Fruit fly (Drosophila melanogaster) whole organism, embryonic: ENCODE measurements around the gene CG17187.

Source experiments
- Abd-B ChIP-seq: fragments of 200-800 bp; sonication (Bioruptor generic); optimal IDR thresholded peaks from 2 replicates; lab custom pipeline; 2018; ENCODE audit warnings: missing biosample characterization, mild to moderate bottlenecking, missing genetic modification characterization, moderate library complexity
- Asciz ChIP-seq: fragments of 200-800 bp; sonication (Bioruptor generic); optimal IDR thresholded peaks from 2 replicates; lab custom pipeline; 2017; ENCODE audit warnings: missing biosample characterization, mild to moderate bottlenecking, missing genetic modification characterization, missing genetic modification reagents
- CG10267 ChIP-seq: fragments of 200-800 bp; sonication (Bioruptor generic); optimal IDR thresholded peaks from 2 replicates; lab custom pipeline; 2018; ENCODE audit warnings: missing biosample characterization, mild to moderate bottlenecking, missing genetic modification characterization, moderate library complexity
- CG12299 ChIP-seq: fragments of 200-800 bp; sonication (Bioruptor generic); optimal IDR thresholded peaks from 2 replicates; lab custom pipeline; 2018; ENCODE audit warnings: missing biosample characterization, mild to moderate bottlenecking, missing genetic modification characterization
- CG13296 ChIP-seq: fragments of 200-800 bp; sonication (Bioruptor generic); optimal IDR thresholded peaks from 3 replicates; lab custom pipeline; 2018; ENCODE audit warnings: missing biosample characterization, mild to moderate bottlenecking, missing genetic modification characterization
- CG15696 ChIP-seq: fragments of 200-800 bp; sonication (Bioruptor generic); optimal IDR thresholded peaks from 2 replicates; lab custom pipeline; 2019; ENCODE audit warnings: missing biosample characterization, mild to moderate bottlenecking, missing genetic modification characterization, moderate library complexity
- CG16813 ChIP-seq: fragments of 200-800 bp; sonication (Bioruptor generic); IDR thresholded peaks from 3 replicates; pipeline ENCODE4 v1.3.6; 2022; ENCODE audit warnings: missing biosample characterization, missing genetic modification characterization; ENCODE audit not compliant: partially characterized antibody
- CG16815 ChIP-seq: fragments of 200-800 bp; sonication (Bioruptor generic); optimal IDR thresholded peaks from 3 replicates; lab custom pipeline; 2017; ENCODE audit warnings: missing biosample characterization, mild to moderate bottlenecking, missing genetic modification characterization
- CG16863 ChIP-seq: fragments of 200-800 bp; sonication (Bioruptor generic); optimal IDR thresholded peaks from 3 replicates; lab custom pipeline; 2016; ENCODE audit warnings: missing biosample characterization, missing genetic modification characterization
- CG17359 ChIP-seq: fragments of 200-800 bp; sonication (Bioruptor generic); optimal IDR thresholded peaks from 3 replicates; lab custom pipeline; 2018; ENCODE audit warnings: missing biosample characterization, mild to moderate bottlenecking, missing genetic modification characterization, moderate library complexity
- CG17568 ChIP-seq: fragments of 200-800 bp; sonication (Bioruptor generic); optimal IDR thresholded peaks from 2 replicates; lab custom pipeline; 2018; ENCODE audit warnings: missing biosample characterization, mild to moderate bottlenecking, missing genetic modification characterization, moderate library complexity
- CG2129 ChIP-seq: fragments of 200-800 bp; sonication (Bioruptor generic); IDR thresholded peaks from 2 replicates; pipeline ENCODE4 v1.3.6; 2022; ENCODE audit warnings: missing biosample characterization, missing genetic modification characterization; ENCODE audit not compliant: partially characterized antibody
- CG30431 ChIP-seq: fragments of 200-800 bp; sonication (Bioruptor generic); optimal IDR thresholded peaks from 2 replicates; lab custom pipeline; 2017; ENCODE audit warnings: missing biosample characterization, missing genetic modification characterization
- CG31224 ChIP-seq: fragments of 200-800 bp; sonication (Bioruptor generic); IDR thresholded peaks from 2 replicates; pipeline ENCODE4 v1.3.6; 2022; ENCODE audit warnings: missing biosample characterization, missing genetic modification characterization
- CG3847 ChIP-seq: fragments of 200-800 bp; sonication (Bioruptor generic); IDR thresholded peaks from 2 replicates; pipeline ENCODE4 v1.3.6; 2022; ENCODE audit warnings: missing biosample characterization, missing genetic modification characterization
- CG42726 ChIP-seq: fragments of 200-800 bp; sonication (Bioruptor generic); IDR thresholded peaks from 2 replicates; pipeline ENCODE4 v1.3.6; 2022; ENCODE audit warnings: missing biosample characterization, missing genetic modification characterization; ENCODE audit not compliant: partially characterized antibody
- CG43689 ChIP-seq: fragments of 200-800 bp; sonication (Bioruptor generic); IDR thresholded peaks from 2 replicates; pipeline ENCODE4 v1.3.6; 2022; ENCODE audit warnings: missing biosample characterization, missing genetic modification characterization
- CG4707 ChIP-seq: fragments of 200-800 bp; sonication (Bioruptor generic); optimal IDR thresholded peaks from 2 replicates; lab custom pipeline; 2018; ENCODE audit warnings: missing biosample characterization, mild to moderate bottlenecking, missing genetic modification characterization, moderate library complexity
- CG5245 ChIP-seq: fragments of 200-800 bp; sonication (Bioruptor generic); optimal IDR thresholded peaks from 3 replicates; lab custom pipeline; 2016; ENCODE audit warnings: missing biosample characterization, missing genetic modification characterization
- CG6813 ChIP-seq: fragments of 200-800 bp; sonication (Bioruptor generic); optimal IDR thresholded peaks from 2 replicates; lab custom pipeline; 2017; ENCODE audit warnings: missing biosample characterization, missing genetic modification characterization, mild to moderate bottlenecking, moderate library complexity, missing genetic modification reagents
- CG7987 ChIP-seq: fragments of 200-800 bp; sonication (Bioruptor generic); optimal IDR thresholded peaks from 2 replicates; lab custom pipeline; 2018; ENCODE audit warnings: missing biosample characterization, mild to moderate bottlenecking, missing genetic modification characterization, moderate library complexity
- Ets97D ChIP-seq: fragments of 200-800 bp; sonication (Bioruptor generic); optimal IDR thresholded peaks from 3 replicates; lab custom pipeline; 2016; ENCODE audit warnings: missing biosample characterization, missing genetic modification characterization
- Fer3 ChIP-seq: fragments of 200-800 bp; sonication (Bioruptor generic); optimal IDR thresholded peaks from 2 replicates; lab custom pipeline; 2018; ENCODE audit warnings: missing biosample characterization, mild to moderate bottlenecking, missing genetic modification characterization, moderate library complexity
- Jarid2 ChIP-seq: fragments of 200-800 bp; sonication (Bioruptor generic); optimal IDR thresholded peaks from 3 replicates; lab custom pipeline; 2017; ENCODE audit warnings: mild to moderate bottlenecking, missing biosample characterization, missing genetic modification reagents, missing genetic modification characterization
- Med ChIP-seq: fragments of 200-800 bp; sonication (Bioruptor generic); peaks from one replicate; lab custom pipeline; 2016; ENCODE audit warnings: missing biosample characterization, missing genetic modification characterization, mild to moderate bottlenecking, inconsistent platforms, moderate library complexity
- Meics ChIP-seq: fragments of 200-800 bp; sonication (Bioruptor generic); optimal IDR thresholded peaks from 2 replicates; lab custom pipeline; 2017; ENCODE audit warnings: missing biosample characterization, mild to moderate bottlenecking, missing genetic modification characterization
- NK7.1 ChIP-seq: fragments of 200-800 bp; sonication (Bioruptor generic); optimal IDR thresholded peaks from 3 replicates; lab custom pipeline; 2016; ENCODE audit warnings: missing biosample characterization, missing genetic modification characterization
- Rx ChIP-seq: fragments of 200-800 bp; sonication (Bioruptor generic); IDR thresholded peaks from 2 replicates; pipeline ENCODE4 v1.3.6; 2022; ENCODE audit warnings: missing biosample characterization, missing genetic modification characterization
- Stat92E ChIP-seq, 3 experiments: fragments of >200 bp in 2 of 3; fragments of 200-800 bp in 1 of 3; sonication (Bioruptor generic) in 1 of 3; optimal IDR thresholded peaks; 2 replicates each; lab custom pipeline; 2017 to 2019; ENCODE audit warnings: missing biosample characterization in 3 of 3, missing genetic modification characterization in 3 of 3, mild to moderate bottlenecking in 1 of 3, moderate library complexity in 1 of 3
- Usf ChIP-seq: fragments of 200-800 bp; sonication (Bioruptor generic); optimal IDR thresholded peaks from 2 replicates; lab custom pipeline; 2017; ENCODE audit warnings: missing genotype, missing biosample characterization, missing genetic modification characterization
- al ChIP-seq: fragments of 200-800 bp; sonication (Bioruptor generic); IDR thresholded peaks from 2 replicates; pipeline ENCODE4 v1.3.6; 2022; ENCODE audit warnings: missing biosample characterization, missing genetic modification characterization
- bcd ChIP-seq: fragments of 200-800 bp; sonication (Bioruptor generic); optimal IDR thresholded peaks from 2 replicates; lab custom pipeline; 2017; ENCODE audit warnings: missing biosample characterization, mild to moderate bottlenecking, missing genetic modification characterization
- chm ChIP-seq: fragments of 200-800 bp; sonication (Bioruptor generic); IDR thresholded peaks from 2 replicates; pipeline ENCODE4 v1.3.6; 2022; ENCODE audit warnings: missing biosample characterization, missing genetic modification characterization
- da ChIP-seq: fragments of 200-800 bp; sonication (Bioruptor generic); optimal IDR thresholded peaks from 2 replicates; lab custom pipeline; 2016; ENCODE audit warnings: missing biosample characterization, missing genetic modification characterization
- dmrt11E ChIP-seq: fragments of 200-800 bp; sonication (Bioruptor generic); optimal IDR thresholded peaks from 3 replicates; lab custom pipeline; 2018; ENCODE audit warnings: missing biosample characterization, mild to moderate bottlenecking, missing genetic modification characterization, moderate library complexity
- dysf ChIP-seq: fragments of 200-800 bp; sonication (Bioruptor generic); IDR thresholded peaks from 3 replicates; pipeline ENCODE4 v1.3.6; 2022; ENCODE audit warnings: missing biosample characterization, missing genetic modification characterization
- eve ChIP-seq, 2 experiments: fragments of >200 bp; optimal IDR thresholded peaks; 2 replicates each; lab custom pipeline; 2017; ENCODE audit warnings: missing biosample characterization in 2 of 2, missing genetic modification characterization in 2 of 2
- inv ChIP-seq: fragments of 200-800 bp; sonication (Bioruptor generic); IDR thresholded peaks from 2 replicates; pipeline ENCODE4 v1.3.6; 2022; ENCODE audit warnings: missing biosample characterization, missing genetic modification characterization; ENCODE audit not compliant: partially characterized antibody
- mld ChIP-seq: fragments of 200-800 bp; sonication (Bioruptor generic); IDR thresholded peaks from 3 replicates; pipeline ENCODE4 v1.3.6; 2022; ENCODE audit warnings: missing biosample characterization, missing genetic modification characterization; ENCODE audit not compliant: partially characterized antibody
- pros ChIP-seq: fragments of 200-800 bp; sonication (Bioruptor generic); optimal IDR thresholded peaks from 3 replicates; lab custom pipeline; 2019; ENCODE audit warnings: missing biosample characterization, mild to moderate bottlenecking, missing genetic modification characterization, moderate library complexity
- psq ChIP-seq: fragments of 200-800 bp; sonication (Bioruptor generic); optimal IDR thresholded peaks from 2 replicates; lab custom pipeline; 2017; ENCODE audit warnings: missing biosample characterization, missing genetic modification characterization
- scrt ChIP-seq: fragments of 200-800 bp; sonication (Bioruptor generic); optimal IDR thresholded peaks from 2 replicates; lab custom pipeline; 2018; ENCODE audit warnings: missing biosample characterization, mild to moderate bottlenecking, missing genetic modification characterization, moderate library complexity
- sd ChIP-seq: fragments of 200-800 bp; sonication (Bioruptor generic); optimal IDR thresholded peaks from 3 replicates; lab custom pipeline; 2018; ENCODE audit warnings: missing biosample characterization, mild to moderate bottlenecking, missing genetic modification characterization, moderate library complexity
- shn ChIP-seq: fragments of 200-800 bp; sonication (Bioruptor generic); optimal IDR thresholded peaks from 3 replicates; lab custom pipeline; 2016; ENCODE audit warnings: missing biosample characterization, missing genetic modification characterization
- sna ChIP-seq: fragments of 200-800 bp; sonication (Bioruptor generic); IDR thresholded peaks from 2 replicates; pipeline ENCODE4 v1.3.6; 2022; ENCODE audit warnings: missing biosample characterization, missing genetic modification characterization; ENCODE audit not compliant: partially characterized antibody
- sob ChIP-seq: fragments of 200-800 bp; sonication (Bioruptor generic); IDR thresholded peaks from 2 replicates; pipeline ENCODE4 v1.3.6; 2022; ENCODE audit warnings: missing biosample characterization, missing genetic modification characterization
- z ChIP-seq: fragments of 200-800 bp; sonication (Bioruptor generic); IDR thresholded peaks from 3 replicates; pipeline ENCODE4 v1.3.6; 2022; ENCODE audit warnings: missing biosample characterization, missing genetic modification characterization
- zen ChIP-seq: fragments of 200-800 bp; sonication (Bioruptor generic); optimal IDR thresholded peaks from 3 replicates; lab custom pipeline; 2018; ENCODE audit warnings: missing biosample characterization, mild to moderate bottlenecking, missing genetic modification characterization, moderate library complexity

The CG17187 gene

dm6 chr3R:11196648-11197388 lies 34.9 kb downstream of the CG17187 start (continued):
- TF ChIP-seq shn (GFP tag; lab: Kevin White, UChicago), result peak; percentile 82
- TF ChIP-seq CG16863 (GFP tag; lab: Kevin White, UChicago), result peak; percentile 88
- peak; percentile 97 for TF ChIP-seq CG12299 (tag; lab: Kevin White, UChicago)
- peak; percentile 96 for TF ChIP-seq zen
- no peak for TF ChIP-seq CG42726 (GFP tag; lab: Robert Waterston, UW)
- TF ChIP-seq CG2129 (GFP tag; lab: Robert Waterston, UW), result no peak
- TF ChIP-seq sd, result peak; percentile 94
- TF ChIP-seq scrt (GFP tag; lab: Kevin White, UChicago), result peak; percentile 99
- peak; percentile 100 for TF ChIP-seq Abd-B
- TF ChIP-seq sob (GFP tag; lab: Robert Waterston, UW), result peak; percentile 99
- peak; percentile 99 for TF ChIP-seq Meics (GFP tag; lab: Kevin White, UChicago)
- peak; percentile 98 for TF ChIP-seq Usf (GFP tag; lab: Kevin White, UChicago)
- no peak for TF ChIP-seq NK7.1 (GFP tag; lab: Kevin White, UChicago)
- TF ChIP-seq CG13296 (GFP tag; lab: Kevin White, UChicago), result peak; percentile 99
- peak; percentile 99 for TF ChIP-seq al (GFP tag; lab: Robert Waterston, UW)
- TF ChIP-seq Fer3 (tag; lab: Kevin White, UChicago), result peak; percentile 98
- peak; percentile 91 for TF ChIP-seq CG5245
- no peak for TF ChIP-seq sna (GFP tag; lab: Robert Waterston, UW)
- peak; percentile 90 for TF ChIP-seq CG15696 (tag; lab: Kevin White, UChicago)
- peak; percentile 82 for TF ChIP-seq CG4707
- peak; percentile 85 for TF ChIP-seq Ets97D
- no peak for TF ChIP-seq CG16813
- TF ChIP-seq psq, result peak; percentile 94
- TF ChIP-seq dmrt11E (tag; lab: Kevin White, UChicago), result peak; percentile 90
- peak; percentile 97 for TF ChIP-seq CG6813 (GFP tag; lab: Kevin White, UChicago)
- TF ChIP-seq da (GFP tag; lab: Kevin White, UChicago), result peak; percentile 82
- peak; percentile 100 for TF ChIP-seq bcd (GFP tag; lab: Kevin White, UChicago)
- peak; percentile 97 for TF ChIP-seq CG16815 (GFP tag; lab: Kevin White, UChicago)
- TF ChIP-seq CG17359 (tag; lab: Kevin White, UChicago), result peak; percentile 99
- peak; percentile 98 for TF ChIP-seq Med (GFP tag; lab: Kevin White, UChicago)
- peak; percentile 95 for TF ChIP-seq CG43689 (GFP tag; lab: Robert Waterston, UW)
- peak; percentile 86 for TF ChIP-seq chm (GFP tag; lab: Robert Waterston, UW)
- peak in 1 of 3 experiments; percentile 99 for TF ChIP-seq Stat92E (GFP tag; optimal IDR thresholded peaks at IDR 0.05; lab: Kevin White, UChicago)
- TF ChIP-seq CG3847 (GFP tag; lab: Robert Waterston, UW), result peak; percentile 98
- TF ChIP-seq CG31224 (GFP tag; lab: Robert Waterston, UW), result peak; percentile 96
- peak; percentile 97 for TF ChIP-seq CG30431 (GFP tag; lab: Kevin White, UChicago)
- TF ChIP-seq eve (GFP tag; optimal IDR thresholded peaks at IDR 0.05; lab: Kevin White, UChicago), result peak in 1 of 2 experiments; percentile 99
- TF ChIP-seq Asciz (GFP tag; lab: Kevin White, UChicago), result peak; percentile 99
- TF ChIP-seq dysf (GFP tag; lab: Robert Waterston, UW), result peak; percentile 99
- TF ChIP-seq CG17568 (GFP tag; lab: Kevin White, UChicago), result peak; percentile 91
- no peak for TF ChIP-seq mld (GFP tag; lab: Robert Waterston, UW)
- TF ChIP-seq pros, result peak; percentile 77
- peak; percentile 90 for TF ChIP-seq Rx (GFP tag; lab: Robert Waterston, UW)
- TF ChIP-seq CG10267, result peak; percentile 96
- TF ChIP-seq z (GFP tag; lab: Robert Waterston, UW), result 0 out of 3 replicates have a peak, but pooled peaks have one; percentile 35
- no peak for TF ChIP-seq inv
- peak; percentile 93 for TF ChIP-seq CG7987
- TF ChIP-seq Jarid2, result peak; percentile 91
